Worm (Caenorhabditis elegans): Measurements from ENCODE around the gene sodh-2.

Gene sodh-2

DNA sequence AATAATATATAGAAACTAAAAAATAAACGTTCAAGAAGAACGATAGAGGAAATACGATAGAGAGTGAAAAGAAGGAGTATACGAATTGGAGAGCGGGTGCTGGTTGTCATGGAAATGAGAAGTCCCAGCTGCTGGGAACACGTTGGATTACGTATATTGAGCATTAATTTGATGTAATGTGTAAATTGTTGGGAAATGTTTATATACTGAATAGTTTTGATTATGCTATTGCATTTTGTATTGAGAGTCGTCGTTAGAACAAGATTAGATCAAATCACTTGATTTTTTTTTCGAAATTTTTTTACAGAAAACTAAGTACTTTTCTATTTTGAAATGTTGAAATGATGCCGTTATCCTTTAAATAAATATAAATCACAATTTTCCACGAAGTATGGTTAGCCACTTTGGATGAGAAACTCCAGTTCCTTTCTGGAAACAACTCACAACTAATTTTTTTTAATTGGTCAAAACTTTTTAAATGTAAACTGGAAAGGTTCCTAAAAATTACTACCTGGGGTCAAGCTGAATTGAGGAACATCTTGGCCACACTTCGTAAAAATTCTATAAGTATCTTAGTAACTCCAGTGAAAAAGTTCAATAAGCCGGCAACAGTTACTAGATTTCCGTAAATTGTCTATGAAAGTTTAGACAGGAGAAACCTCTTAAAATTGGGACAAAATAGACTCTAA, 47.2 kb downstream of the sodh-2 start, which contains the start of gene nphp-4:
nphp-4 (minus strand) TSS at position 51 of the 689 bp plus-strand sequence.
- TF ChIP-seq zfp-2 (tag; optimal IDR thresholded peaks at IDR 0.05) (no peak), unc-62 (GFP tag; optimal IDR thresholded peaks at IDR 0.05 in 1 of 2) (peak in 1 of 2 experiments; percentile 75), unc-62 (tag; optimal IDR thresholded peaks at IDR 0.05) (no peak), sdz-12 (GFP tag; optimal IDR thresholded peaks at IDR 0.05) (no peak), ama-1 (optimal IDR thresholded peaks at IDR 0.05) (no peak), ZK546.5 (tag; optimal IDR thresholded peaks at IDR 0.05) (no peak)

All from whole organism, L4 larva.